Fruit fly (Drosophila melanogaster) whole organism, pupa: ENCODE data around the gene CG43136.

Experiments used
- CG10348 ChIP-seq: fragments of 200-800 bp; sonication (Bioruptor generic); IDR thresholded peaks from 2 replicates; pipeline ENCODE4 v1.3.6; 2022; ENCODE audit warnings: missing biosample characterization, missing genetic modification characterization
- CG12605 ChIP-seq: fragments of 200-800 bp; sonication (Bioruptor generic); IDR thresholded peaks from 2 replicates; pipeline ENCODE4 v1.3.6; 2022; ENCODE audit warnings: missing biosample characterization, missing genetic modification characterization
- CG13204 ChIP-seq: fragments of 200-800 bp; sonication (Bioruptor generic); optimal IDR thresholded peaks from 2 replicates; lab custom pipeline; 2018; ENCODE audit warnings: missing biosample characterization, mild to moderate bottlenecking, missing genetic modification characterization, moderate library complexity
- CG14655 ChIP-seq: fragments of 200-800 bp; sonication (Bioruptor generic); optimal IDR thresholded peaks from 3 replicates; lab custom pipeline; 2017; ENCODE audit warnings: mild to moderate bottlenecking, missing biosample characterization, missing genetic modification reagents, missing genetic modification characterization
- CG15710 ChIP-seq: fragments of 200-800 bp; sonication (Bioruptor generic); optimal IDR thresholded peaks from 2 replicates; lab custom pipeline; 2018; ENCODE audit warnings: missing biosample characterization, mild to moderate bottlenecking, missing genetic modification characterization, moderate library complexity
- CG17806 ChIP-seq: fragments of 200-800 bp; sonication (Bioruptor generic); optimal IDR thresholded peaks from 2 replicates; lab custom pipeline; 2018; ENCODE audit warnings: missing biosample characterization, mild to moderate bottlenecking, missing genetic modification characterization, moderate library complexity
- CG32121 ChIP-seq: fragments of 200-800 bp; sonication (Bioruptor generic); IDR thresholded peaks from 2 replicates; pipeline ENCODE4 v1.3.6; 2022; ENCODE audit warnings: missing biosample characterization, missing genetic modification characterization
- CG34367 ChIP-seq: fragments of 200-800 bp; sonication (Bioruptor generic); optimal IDR thresholded peaks from 2 replicates; lab custom pipeline; 2018; ENCODE audit warnings: missing biosample characterization, mild to moderate bottlenecking, missing genetic modification characterization
- CG4496 ChIP-seq: fragments of 200-800 bp; sonication (Bioruptor generic); IDR thresholded peaks from 3 replicates; pipeline ENCODE4 v1.3.6; 2022; ENCODE audit warnings: missing biosample characterization, missing genetic modification characterization
- CG8159 ChIP-seq: fragments of 200-800 bp; sonication (Bioruptor generic); optimal IDR thresholded peaks from 3 replicates; lab custom pipeline; 2018; ENCODE audit warnings: missing biosample characterization, mild to moderate bottlenecking, missing genetic modification characterization, moderate library complexity
- CG8301 ChIP-seq: fragments of 200-800 bp; sonication (Bioruptor generic); optimal IDR thresholded peaks from 2 replicates; lab custom pipeline; 2018; ENCODE audit warnings: missing biosample characterization, mild to moderate bottlenecking, missing genetic modification characterization
- CG9948 ChIP-seq: fragments of 200-800 bp; sonication (Bioruptor generic); optimal IDR thresholded peaks from 2 replicates; lab custom pipeline; 2018; ENCODE audit warnings: missing biosample characterization, mild to moderate bottlenecking, missing genetic modification characterization, moderate library complexity
- D1 ChIP-seq: fragments of 200-800 bp; sonication (Bioruptor generic); optimal IDR thresholded peaks from 2 replicates; lab custom pipeline; 2018; ENCODE audit warnings: missing biosample characterization, mild to moderate bottlenecking, missing genetic modification characterization, moderate library complexity
- EcR ChIP-seq: fragments of 200-800 bp; sonication (Bioruptor generic); optimal IDR thresholded peaks from 3 replicates; lab custom pipeline; 2019; ENCODE audit warnings: missing biosample characterization, missing genetic modification characterization, mild to moderate bottlenecking, moderate library complexity, missing genetic modification reagents
- Ets98B ChIP-seq: fragments of 200-800 bp; sonication (Bioruptor generic); IDR thresholded peaks from 2 replicates; pipeline ENCODE4 v1.3.6; 2022; ENCODE audit warnings: missing biosample characterization, missing genetic modification characterization
- Pif1A ChIP-seq: fragments of 200-800 bp; sonication (Bioruptor generic); optimal IDR thresholded peaks from 3 replicates; lab custom pipeline; 2016; ENCODE audit warnings: missing biosample characterization, missing genetic modification characterization
- Pif1B ChIP-seq: fragments of 200-800 bp; sonication (Bioruptor generic); optimal IDR thresholded peaks from 3 replicates; lab custom pipeline; 2016; ENCODE audit warnings: missing biosample characterization, missing genetic modification characterization
- Snoo ChIP-seq: fragments of 200-800 bp; sonication (Bioruptor generic); optimal IDR thresholded peaks from 3 replicates; lab custom pipeline; 2017; ENCODE audit warnings: missing biosample characterization, mild to moderate bottlenecking, missing genetic modification characterization, inconsistent platforms
- fd96Ca ChIP-seq: fragments of 200-800 bp; sonication (Bioruptor generic); IDR thresholded peaks from 3 replicates; pipeline ENCODE4 v1.3.6; 2022; ENCODE audit warnings: missing biosample characterization, missing genetic modification characterization
- gl ChIP-seq: fragments of 200-800 bp; sonication (Bioruptor generic); optimal IDR thresholded peaks from 2 replicates; lab custom pipeline; 2018; ENCODE audit warnings: missing biosample characterization, mild to moderate bottlenecking, missing genetic modification characterization
- rn ChIP-seq: fragments of 200-800 bp; sonication (Bioruptor generic); IDR thresholded peaks from 2 replicates; pipeline ENCODE4 v1.3.6; 2022; ENCODE audit warnings: missing biosample characterization, missing genetic modification characterization

CG43136 gene

dm6 chrX:5884887-5885286 lies 31.3 kb downstream of the CG43136 start:
- TF ChIP-seq CG12605 (GFP tag; lab: Robert Waterston, UW) = no peak
- TF ChIP-seq CG8301 (tag; lab: Kevin White, UChicago) = no peak
- TF ChIP-seq CG8159 (tag; lab: Kevin White, UChicago) = no peak
- no peak for TF ChIP-seq CG17806 (tag; lab: Kevin White, UChicago)
- TF ChIP-seq CG10348 (GFP tag; lab: Robert Waterston, UW) = no peak
- no peak for TF ChIP-seq CG32121
- TF ChIP-seq Pif1A (GFP tag; lab: Kevin White, UChicago) = no peak
- TF ChIP-seq EcR (GFP tag; lab: Kevin White, UChicago) = no peak

- no peak for TF ChIP-seq CG32121
- peak; percentile 19 for TF ChIP-seq EcR (GFP tag; lab: Kevin White, UChicago)
These were observed 32.0 kb downstream of the CG43136 start for dm6 chrX:5885521-5885920.

- TF ChIP-seq CG12605 (GFP tag; lab: Robert Waterston, UW) = no peak
- TF ChIP-seq Snoo (tag; lab: Kevin White, UChicago) = no peak
- TF ChIP-seq rn (GFP tag; lab: Robert Waterston, UW) = no peak
- no peak for TF ChIP-seq CG15710
- no peak for TF ChIP-seq D1
- TF ChIP-seq Pif1A (GFP tag; lab: Kevin White, UChicago) = peak; percentile 13
- TF ChIP-seq CG10348 (GFP tag; lab: Robert Waterston, UW) = no peak
- TF ChIP-seq Pif1B (GFP tag; lab: Kevin White, UChicago) = no peak
- peak; percentile 3 for TF ChIP-seq CG14655
- TF ChIP-seq CG9948 (tag; lab: Kevin White, UChicago) = peak; percentile 1
- no peak for TF ChIP-seq CG34367 (tag; lab: Kevin White, UChicago)
- TF ChIP-seq fd96Ca (GFP tag; lab: Robert Waterston, UW) = no peak
- no peak for TF ChIP-seq EcR (GFP tag; lab: Kevin White, UChicago)
- peak; percentile 25 for TF ChIP-seq CG8159 (tag; lab: Kevin White, UChicago)
- TF ChIP-seq CG4496 (GFP tag; lab: Robert Waterston, UW) = 0 out of 3 replicates have a peak, but pooled peaks have one; percentile 20
- TF ChIP-seq CG8301 (tag; lab: Kevin White, UChicago) = no peak
- no peak for TF ChIP-seq CG32121
- TF ChIP-seq Ets98B (GFP tag; lab: Robert Waterston, UW) = no peak
- no peak for TF ChIP-seq CG13204
- TF ChIP-seq gl = no peak
- TF ChIP-seq CG17806 (tag; lab: Kevin White, UChicago) = peak; percentile 33
These were observed 32.4 kb downstream of the CG43136 start for dm6 chrX:5885973-5886372.

- TF ChIP-seq Pif1B (GFP tag; lab: Kevin White, UChicago) (peak; percentile 83), Snoo (tag; lab: Kevin White, UChicago) (peak; percentile 85), Ets98B (GFP tag; lab: Robert Waterston, UW) (peak; percentile 55), CG9948 (tag; lab: Kevin White, UChicago) (peak; percentile 78), fd96Ca (GFP tag; lab: Robert Waterston, UW) (peak; percentile 83; the same call in 2 of the 3 replicates), rn (GFP tag; lab: Robert Waterston, UW) (0 out of 2 replicates have a peak, but pooled peaks have one; percentile 32), CG4496 (GFP tag; lab: Robert Waterston, UW) (peak; percentile 82), CG8159 (tag; lab: Kevin White, UChicago) (peak; percentile 81), CG8301 (tag; lab: Kevin White, UChicago) (peak; percentile 66), CG32121 (0 out of 2 replicates have a peak, but pooled peaks have one; percentile 33), EcR (GFP tag; lab: Kevin White, UChicago) (peak; percentile 96), gl (peak; percentile 63), CG13204 (peak; percentile 76), CG15710 (peak; percentile 82), CG12605 (GFP tag; lab: Robert Waterston, UW) (peak; percentile 53; the same call in 1 of the 2 replicates), Pif1A (GFP tag; lab: Kevin White, UChicago) (peak; percentile 69), CG10348 (GFP tag; lab: Robert Waterston, UW) (no peak), CG14655 (peak; percentile 78), D1 (peak; percentile 4), CG34367 (tag; lab: Kevin White, UChicago) (peak; percentile 80), CG17806 (tag; lab: Kevin White, UChicago) (peak; percentile 74)
These were observed 33.4 kb downstream of the CG43136 start for dm6 chrX:5886764-5887555.

dm6 chrX:5888260-5888659 lies 34.7 kb downstream of the CG43136 start:
- TF ChIP-seq CG15710 (peak; percentile 10), EcR (GFP tag; lab: Kevin White, UChicago) (peak; percentile 36), CG12605 (GFP tag; lab: Robert Waterston, UW) (no peak), CG10348 (GFP tag; lab: Robert Waterston, UW) (no peak), Pif1A (GFP tag; lab: Kevin White, UChicago) (peak; percentile 43), CG4496 (GFP tag; lab: Robert Waterston, UW) (no peak), Snoo (tag; lab: Kevin White, UChicago) (no peak), CG14655 (no peak), CG13204 (no peak), CG9948 (tag; lab: Kevin White, UChicago) (no peak), Ets98B (GFP tag; lab: Robert Waterston, UW) (no peak), CG8301 (tag; lab: Kevin White, UChicago) (no peak), CG8159 (tag; lab: Kevin White, UChicago) (peak; percentile 38), D1 (no peak)
